Worm (Caenorhabditis elegans): Measurements from ENCODE around the gene F54G2.1.

DNA sequence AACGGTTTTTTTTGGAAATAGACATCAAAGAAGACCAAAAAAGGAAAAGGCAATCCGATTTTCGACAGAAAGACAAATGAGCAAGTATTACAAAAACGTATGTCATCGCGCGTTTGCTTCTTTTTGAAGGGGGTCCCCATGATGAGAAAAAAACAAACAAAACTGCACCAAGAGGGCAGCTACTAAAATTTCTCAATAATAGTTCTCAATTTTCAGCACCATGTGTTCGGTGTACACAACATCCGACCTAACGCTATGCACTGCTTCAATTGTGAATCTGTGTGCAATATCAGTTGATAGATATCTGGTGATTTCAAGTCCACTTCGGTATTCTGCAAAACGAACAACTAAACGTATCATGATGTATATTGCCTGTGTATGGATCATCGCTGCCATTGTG lies 10.3 kb upstream of the F54G2.1 start:
- no peak for TF ChIP-seq unc-62 (GFP tag; optimal IDR thresholded peaks at IDR 0.05)
- no peak for TF ChIP-seq zag-1 (tag; optimal IDR thresholded peaks at IDR 0.05)
- TF ChIP-seq gmeb-1 (tag; optimal IDR thresholded peaks at IDR 0.05), result no peak
- no peak for TF ChIP-seq ceh-82 (tag; optimal IDR thresholded peaks at IDR 0.05)
- TF ChIP-seq mbf-1 (tag; optimal IDR thresholded peaks at IDR 0.05), result no peak
- no peak for TF ChIP-seq ama-1 (optimal IDR thresholded peaks at IDR 0.05)
- no peak for TF ChIP-seq lin-39 (tag; optimal IDR thresholded peaks at IDR 0.05)
- TF ChIP-seq nhr-237 (tag; optimal IDR thresholded peaks at IDR 0.05), result no peak
- no peak for TF ChIP-seq R02D3.7 (tag; optimal IDR thresholded peaks at IDR 0.05)

Measured in whole organism, L2 larva.